Worm (Caenorhabditis elegans): ENCODE measurements around the gene F14D2.15.

ce11 chrII:3368097-3368496 is 24.5 kb upstream of the F14D2.15 start, which contains the start of gene Y49F6C.7:
- TF ChIP-seq nhr-85 (tag) (no peak), ztf-11 (tag; optimal IDR thresholded peaks at IDR 0.05) (no peak), sptf-1 (tag; optimal IDR thresholded peaks at IDR 0.05) (no peak), elt-3 (tag; optimal IDR thresholded peaks at IDR 0.05) (no peak), egl-13 (tag; optimal IDR thresholded peaks at IDR 0.05) (no peak), nhr-237 (tag; optimal IDR thresholded peaks at IDR 0.05) (no peak), blmp-1 (tag; optimal IDR thresholded peaks at IDR 0.05) (no peak), nhr-12 (tag; optimal IDR thresholded peaks at IDR 0.05) (no peak), ceh-8 (GFP tag; optimal IDR thresholded peaks at IDR 0.05) (no peak), pqm-1 (tag; optimal IDR thresholded peaks at IDR 0.05) (no peak), ama-1 (optimal IDR thresholded peaks at IDR 0.05) (no peak), nhr-76 (tag; optimal IDR thresholded peaks at IDR 0.05) (no peak), unc-62 (GFP tag; optimal IDR thresholded peaks at IDR 0.05) (no peak), sox-4 (tag; optimal IDR thresholded peaks at IDR 0.05) (no peak)
